Worm (Caenorhabditis elegans): ENCODE data around the gene B0403.6.
A peak's percentile ranks its signal among the peaks of the same experiment; 100 is the strongest.

The B0403.6 gene

DNA sequence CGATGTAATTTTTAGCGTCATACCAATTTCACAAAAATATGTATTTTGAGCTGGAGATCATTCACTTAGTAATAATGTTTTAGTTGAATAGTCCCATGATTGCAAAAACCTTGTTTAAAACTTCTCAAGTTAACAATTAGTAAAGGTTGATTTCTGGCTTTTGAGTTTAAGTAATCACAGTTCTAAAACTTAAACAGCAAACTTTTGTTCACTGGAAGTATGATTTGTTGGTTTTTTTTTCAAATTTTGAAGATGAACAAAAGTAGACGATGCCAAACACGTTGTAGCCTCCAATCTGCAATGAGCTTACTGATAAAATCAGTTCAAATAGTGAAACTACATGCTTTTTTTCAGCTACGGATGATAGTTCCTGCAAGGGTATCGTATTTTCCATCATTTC lies 37.4 kb upstream of the B0403.6 start, which contains the start of gene C36B7.1:
Gene C36B7.1 (plus strand): TSS at position 301 of the 400 bp plus-strand sequence.
- no peak for TF ChIP-seq mef-2 (tag; optimal IDR thresholded peaks at IDR 0.05)
- no peak for TF ChIP-seq unc-86 (tag; optimal IDR thresholded peaks at IDR 0.05)

DNA sequence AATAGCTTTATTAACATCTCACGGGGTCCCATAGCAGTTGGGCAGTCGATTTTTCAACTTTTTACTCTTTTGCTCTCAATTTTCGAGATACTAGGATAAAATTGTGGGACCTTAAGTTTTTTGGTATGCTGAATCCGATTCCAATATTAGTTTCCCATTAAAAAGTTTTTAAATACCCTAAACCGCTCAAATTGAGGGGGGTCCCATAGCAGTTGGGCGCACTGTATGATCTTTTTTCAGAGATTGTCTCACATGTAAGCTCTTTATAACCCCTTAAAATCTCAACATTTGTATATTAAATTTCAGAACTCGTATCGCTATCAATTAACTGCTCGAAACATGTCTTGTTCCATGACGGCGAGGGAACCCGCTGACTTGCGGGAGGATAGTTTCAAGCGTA lies 31.0 kb upstream of the B0403.6 start, which contains the start of gene C36B7.2:
Gene C36B7.2 (plus strand): TSS at position 301 of the 400 bp plus-strand sequence.
- TF ChIP-seq lin-14 (GFP tag; optimal IDR thresholded peaks at IDR 0.05) (no peak), dpl-1 (GFP tag; optimal IDR thresholded peaks at IDR 0.05) (no peak), lsy-2 (tag; optimal IDR thresholded peaks at IDR 0.05) (no peak), xbp-1 (tag; optimal IDR thresholded peaks at IDR 0.05) (no peak), ztf-11 (tag; optimal IDR thresholded peaks at IDR 0.05) (no peak), ama-1 (optimal IDR thresholded peaks at IDR 0.05) (no peak), fkh-10 (GFP tag; optimal IDR thresholded peaks at IDR 0.05) (no peak), nhr-237 (tag; optimal IDR thresholded peaks at IDR 0.05) (no peak), jun-1 (tag; optimal IDR thresholded peaks at IDR 0.05) (no peak), alr-1 (tag; optimal IDR thresholded peaks at IDR 0.05; ENCODE audit: borderline replicate concordance) (no peak), nhr-90 (tag; optimal IDR thresholded peaks at IDR 0.05; ENCODE audit: poor library complexity) (no peak), C34B4.2 (tag; optimal IDR thresholded peaks at IDR 0.05) (no peak), unc-98 (GFP tag; IDR thresholded peaks at IDR 0.05) (no peak), nhr-12 (tag; optimal IDR thresholded peaks at IDR 0.05) (no peak), dsc-1 (tag; optimal IDR thresholded peaks at IDR 0.05) (no peak), unc-86 (tag; optimal IDR thresholded peaks at IDR 0.05) (no peak), pag-3 (tag; optimal IDR thresholded peaks at IDR 0.05; ENCODE audit: borderline replicate concordance, insufficient read depth) (no peak), ces-1 (GFP tag; optimal IDR thresholded peaks at IDR 0.05) (no peak), mef-2 (tag; optimal IDR thresholded peaks at IDR 0.05) (no peak), fos-1 (tag; optimal IDR thresholded peaks at IDR 0.05) (no peak)

DNA sequence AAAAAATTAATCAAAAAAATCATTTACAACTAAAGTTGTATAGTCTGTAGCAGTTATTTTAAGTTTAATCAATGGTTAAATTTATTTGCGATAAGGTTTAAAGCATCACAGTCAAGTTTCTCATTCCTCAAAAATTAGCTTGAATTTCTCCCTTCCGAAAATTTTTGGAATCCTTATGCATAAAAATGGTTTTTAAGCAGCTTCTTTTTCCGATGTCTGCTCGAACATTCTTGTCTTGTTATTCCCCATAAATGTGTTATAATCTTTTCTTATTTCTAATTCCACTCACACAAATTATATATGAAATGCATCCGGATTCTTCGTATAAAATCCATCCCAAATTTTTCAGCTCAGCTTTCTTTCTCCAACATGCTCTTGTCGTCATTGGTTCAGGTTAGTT lies 26.3 kb upstream of the B0403.6 start, which contains the start of gene C36B7.3:
Gene C36B7.3 (plus strand): TSS at position 301 of the 400 bp plus-strand sequence.
- TF ChIP-seq dsc-1 (tag; optimal IDR thresholded peaks at IDR 0.05) (peak; percentile 3), hpl-2 (GFP tag; optimal IDR thresholded peaks at IDR 0.05) (no peak)

DNA sequence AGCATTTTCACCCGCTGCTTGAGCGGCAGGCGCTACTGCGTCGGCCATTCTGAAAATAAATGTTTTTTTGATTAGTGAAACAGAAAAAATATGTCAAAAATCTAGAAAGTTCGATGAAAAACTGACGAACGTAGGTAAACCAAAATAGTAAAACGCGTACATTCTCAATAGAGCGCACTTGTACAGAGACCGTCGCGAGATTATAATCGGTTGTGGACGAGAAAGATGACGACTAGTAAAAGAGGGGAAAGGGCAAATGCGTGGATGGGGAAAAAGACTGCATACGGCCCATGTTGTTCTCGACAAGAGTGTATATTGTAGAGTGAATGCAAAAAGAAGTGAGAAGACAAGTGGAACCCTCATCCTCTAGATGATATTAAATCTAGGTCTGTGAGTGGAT lies 25.1 kb upstream of the B0403.6 start, which contains the start of gene C36B7.6:
Gene C36B7.6 (minus strand): TSS at position 49 of the 400 bp plus-strand sequence.
- no peak for TF ChIP-seq tbx-2 (tag; optimal IDR thresholded peaks at IDR 0.05)
- no peak for TF ChIP-seq ztf-11 (tag; optimal IDR thresholded peaks at IDR 0.05)
- peak; percentile 0 for TF ChIP-seq unc-130 (tag; optimal IDR thresholded peaks at IDR 0.05)
- TF ChIP-seq ceh-82 (tag; optimal IDR thresholded peaks at IDR 0.05) = peak in 1 of 3 experiments; percentile 20
- peak; percentile 71 for TF ChIP-seq xbp-1 (tag; optimal IDR thresholded peaks at IDR 0.05)
- TF ChIP-seq dpl-1 (GFP tag; optimal IDR thresholded peaks at IDR 0.05) = peak; percentile 16 to 31 (median 29)
- TF ChIP-seq lin-15B (tag; optimal IDR thresholded peaks at IDR 0.05) = peak; percentile 22
- TF ChIP-seq pax-3 (tag; optimal IDR thresholded peaks at IDR 0.05) = no peak
- no peak for TF ChIP-seq tlp-1 (tag; optimal IDR thresholded peaks at IDR 0.05)
- no peak for TF ChIP-seq ceh-8 (GFP tag; optimal IDR thresholded peaks at IDR 0.05)
- TF ChIP-seq fos-1 (tag; optimal IDR thresholded peaks at IDR 0.05) = no peak
- no peak for TF ChIP-seq snpc-4 (tag; optimal IDR thresholded peaks at IDR 0.05)
- TF ChIP-seq ceh-63 (GFP tag; optimal IDR thresholded peaks at IDR 0.05) = no peak
- TF ChIP-seq nhr-71 (tag; optimal IDR thresholded peaks at IDR 0.05) = no peak
- no peak for TF ChIP-seq C04F5.9 (tag; optimal IDR thresholded peaks at IDR 0.05)
- TF ChIP-seq fkh-8 (tag; optimal IDR thresholded peaks at IDR 0.05) = no peak
- no peak for TF ChIP-seq efl-3 (GFP tag; optimal IDR thresholded peaks at IDR 0.05)
- no peak for TF ChIP-seq aly-2 (tag; optimal IDR thresholded peaks at IDR 0.05)
- TF ChIP-seq vab-15 (tag; optimal IDR thresholded peaks at IDR 0.05) = no peak
- TF ChIP-seq nhr-85 (tag) = no peak
- TF ChIP-seq mdl-1 (tag; optimal IDR thresholded peaks at IDR 0.05) = peak in 1 of 2 experiments; percentile 45
- no peak for TF ChIP-seq ces-1 (GFP tag; optimal IDR thresholded peaks at IDR 0.05)
- TF ChIP-seq jun-1 (tag; optimal IDR thresholded peaks at IDR 0.05) = no peak
- no peak for TF ChIP-seq nhr-77 (tag; optimal IDR thresholded peaks at IDR 0.05)
- TF ChIP-seq hlh-17 (GFP tag; optimal IDR thresholded peaks at IDR 0.05; ENCODE audit: borderline replicate concordance) = no peak
- TF ChIP-seq grh-1 (GFP tag; IDR thresholded peaks at IDR 0.05) = no peak
- TF ChIP-seq ceh-90 (tag; optimal IDR thresholded peaks at IDR 0.05) = no peak
- no peak for TF ChIP-seq rnt-1 (tag; optimal IDR thresholded peaks at IDR 0.05)
- TF ChIP-seq lsy-2 (tag; optimal IDR thresholded peaks at IDR 0.05) = peak in 1 of 2 experiments; percentile 49
- TF ChIP-seq ama-1 (optimal IDR thresholded peaks at IDR 0.05) = no peak
- TF ChIP-seq efl-1 (optimal IDR thresholded peaks at IDR 0.05) = peak in 1 of 2 experiments; percentile 14
- TF ChIP-seq efl-1 (GFP tag; optimal IDR thresholded peaks at IDR 0.05 in 1 of 2) = peak in 1 of 2 experiments; percentile 1
- TF ChIP-seq hlh-4 (tag; optimal IDR thresholded peaks at IDR 0.05) = no peak

Measured in whole organism, L1 larva.